Worm (Caenorhabditis elegans) whole organism, L4 larva: ENCODE measurements around the gene str-261.
A peak's percentile ranks its signal among the peaks of the same experiment; 100 is the strongest.

Experiments
- D1046.2 ChIP-seq: fragments of 200-800 bp; sonication (Bioruptor generic); IDR thresholded peaks from 2 replicates; pipeline ENCODE4 v1.3.6; 2022; ENCODE audit warnings: missing genetic modification characterization, missing compliant biosample characterization
- F44E2.7 ChIP-seq: fragments of 200-800 bp; sonication (Bioruptor generic); IDR thresholded peaks from 2 replicates; pipeline ENCODE4 v2.1.2; 2022; ENCODE audit warnings: missing genetic modification characterization, missing compliant biosample characterization
- F49E8.2 ChIP-seq: sonication (generic microtip); optimal IDR thresholded peaks from 2 replicates; lab custom pipeline; 2016; ENCODE audit warnings: missing compliant biosample characterization, mild to moderate bottlenecking, missing genetic modification characterization, borderline replicate concordance
- R02D3.7 ChIP-seq: fragments of 150-350 bp; sonication (generic microtip); optimal IDR thresholded peaks from 3 replicates; lab custom pipeline; 2014; ENCODE audit warnings: missing biosample characterization, missing genetic modification characterization
- T20F7.1 ChIP-seq: fragments of 200-800 bp; sonication (Bioruptor generic); optimal IDR thresholded peaks from 2 replicates; lab custom pipeline; 2018; ENCODE audit warnings: mild to moderate bottlenecking, missing genetic modification characterization, missing compliant biosample characterization
- T26A8.4 ChIP-seq: fragments of 200-800 bp; sonication (Bioruptor generic); IDR thresholded peaks from 2 replicates; pipeline ENCODE4 v1.3.6; 2022; ENCODE audit warnings: missing genetic modification characterization, missing compliant biosample characterization
- Y48G9A.11 ChIP-seq: fragments of 200-800 bp; sonication (Bioruptor generic); IDR thresholded peaks from 2 replicates; pipeline ENCODE4 v1.3.6; 2022; ENCODE audit warnings: missing genetic modification reagents, missing genetic modification characterization, missing compliant biosample characterization
- Y5F2A.4 ChIP-seq: fragments of 200-800 bp; sonication (Bioruptor generic); optimal IDR thresholded peaks from 2 replicates; lab custom pipeline; 2018; ENCODE audit warnings: mild to moderate bottlenecking, missing genetic modification characterization, missing compliant biosample characterization
- Y75B8A.6 ChIP-seq: fragments of 200-800 bp; sonication (Bioruptor generic); IDR thresholded peaks from 2 replicates; pipeline ENCODE4 v1.3.6; 2022; ENCODE audit warnings: missing genetic modification reagents, missing genetic modification characterization, missing compliant biosample characterization
- ZK546.5 ChIP-seq, 2 experiments: sonication (generic microtip); optimal IDR thresholded peaks; 2 replicates each; lab custom pipeline; 2017; ENCODE audit warnings: missing biosample characterization in 2 of 2, missing genetic modification characterization in 2 of 2
- aha-1 ChIP-seq: fragments of 150-350 bp; peaks from one replicate; lab custom pipeline; 2014; ENCODE audit warnings: missing biosample characterization, missing genetic modification characterization
- aly-2 ChIP-seq: sonication (generic microtip); optimal IDR thresholded peaks from 2 replicates; lab custom pipeline; 2018; ENCODE audit warnings: missing biosample characterization, missing genetic modification characterization
- arid-1 ChIP-seq: fragments of 200-800 bp; sonication (Bioruptor generic); conservative IDR thresholded peaks from 2 replicates; pipeline ENCODE4 v1.3.6; 2022; ENCODE audit warnings: missing genetic modification reagents, missing genetic modification characterization, missing compliant biosample characterization
- ceh-32 ChIP-seq: sonication (generic microtip); optimal IDR thresholded peaks from 2 replicates; lab custom pipeline; 2016; ENCODE audit warnings: mild to moderate bottlenecking, missing genetic modification characterization, missing compliant biosample characterization; ENCODE audit not compliant: poor library complexity
- ceh-44 ChIP-seq: fragments of 200-800 bp; sonication (Bioruptor generic); IDR thresholded peaks from 2 replicates; pipeline ENCODE4 v1.3.6; 2022; ENCODE audit warnings: missing genetic modification reagents, missing genetic modification characterization, missing compliant biosample characterization
- ceh-62 ChIP-seq: sonication (generic microtip); optimal IDR thresholded peaks from 2 replicates; lab custom pipeline; 2017; ENCODE audit warnings: missing biosample characterization, missing genetic modification characterization
- ceh-82 ChIP-seq: sonication (generic microtip); optimal IDR thresholded peaks from 2 replicates; lab custom pipeline; 2017; ENCODE audit warnings: missing biosample characterization, missing genetic modification characterization
- cey-2 ChIP-seq: sonication (generic microtip); optimal IDR thresholded peaks from 3 replicates; lab custom pipeline; 2017; ENCODE audit warnings: missing genetic modification characterization, mild to moderate bottlenecking, missing compliant biosample characterization, antibody characterized with exemption, borderline replicate concordance; ENCODE audit not compliant: insufficient read depth
- daf-12 ChIP-seq: fragments of 150-350 bp; optimal IDR thresholded peaks from 2 replicates; lab custom pipeline; 2014; ENCODE audit warnings: missing biosample characterization, missing genetic modification reagents, missing genetic modification characterization
- daf-16 ChIP-seq, 3 experiments: sonication (generic microtip); optimal IDR thresholded peaks; 2 replicates each; lab custom pipeline; 2016 to 2017; ENCODE audit warnings: missing genetic modification characterization in 3 of 3, missing genetic modification reagents in 3 of 3, mild to moderate bottlenecking in 2 of 3, missing compliant biosample characterization in 2 of 3, missing biosample characterization in 1 of 3, moderate library complexity in 1 of 3
- daf-19 ChIP-seq: fragments of 200-800 bp; sonication (Bioruptor generic); conservative IDR thresholded peaks from 2 replicates; pipeline ENCODE4 v1.3.6; 2022; ENCODE audit warnings: missing genetic modification characterization, missing compliant biosample characterization
- dve-1 ChIP-seq: sonication (generic microtip); optimal IDR thresholded peaks from 2 replicates; lab custom pipeline; 2017; ENCODE audit warnings: antibody characterized with exemption, mild to moderate bottlenecking, missing genetic modification characterization, missing compliant biosample characterization; ENCODE audit not compliant: insufficient read depth
- egl-27 ChIP-seq: sonication (generic microtip); optimal IDR thresholded peaks from 3 replicates; lab custom pipeline; 2017; ENCODE audit warnings: missing biosample characterization, missing genetic modification reagents, missing genetic modification characterization
- egl-43 ChIP-seq: fragments of 200-800 bp; sonication (Bioruptor generic); IDR thresholded peaks from 2 replicates; pipeline ENCODE4 v1.3.6; 2022; ENCODE audit warnings: missing genetic modification reagents, missing genetic modification characterization, missing compliant biosample characterization
- gei-8 ChIP-seq: fragments of 200-800 bp; sonication (Bioruptor generic); optimal IDR thresholded peaks from 2 replicates; lab custom pipeline; 2018; ENCODE audit warnings: mild to moderate bottlenecking, missing genetic modification characterization, missing compliant biosample characterization
- hif-1 ChIP-seq, 2 experiments: sonication (generic microtip); optimal IDR thresholded peaks; 2 replicates each; lab custom pipeline; 2016 to 2017; ENCODE audit warnings: missing compliant biosample characterization in 2 of 2, missing genetic modification characterization in 2 of 2, missing genetic modification reagents in 2 of 2, missing genotype in 2 of 2, mild to moderate bottlenecking in 1 of 2
- hlh-11 ChIP-seq: fragments of 200-800 bp; sonication (Bioruptor generic); optimal IDR thresholded peaks from 2 replicates; lab custom pipeline; 2018; ENCODE audit warnings: mild to moderate bottlenecking, missing genetic modification characterization, missing compliant biosample characterization
- jun-1 ChIP-seq: fragments of 150-350 bp; optimal IDR thresholded peaks from 2 replicates; lab custom pipeline; 2014; ENCODE audit warnings: missing biosample characterization, missing genetic modification reagents, missing genetic modification characterization
- lin-13 ChIP-seq: fragments of 150-350 bp; optimal IDR thresholded peaks from 2 replicates; lab custom pipeline; 2014; ENCODE audit warnings: missing biosample characterization, missing genetic modification reagents, missing genetic modification characterization
- lin-29 ChIP-seq: fragments of 200-800 bp; sonication (Bioruptor generic); IDR thresholded peaks from 2 replicates; pipeline ENCODE4 v1.3.6; 2022; ENCODE audit warnings: missing genetic modification reagents, missing genetic modification characterization, missing compliant biosample characterization
- lin-38 ChIP-seq: fragments of 200-800 bp; sonication (Bioruptor generic); IDR thresholded peaks from 2 replicates; pipeline ENCODE4 v1.3.6; 2022; ENCODE audit warnings: missing genetic modification reagents, missing genetic modification characterization, missing compliant biosample characterization
- madf-5 ChIP-seq, 2 experiments: fragments of 200-800 bp; sonication (Bioruptor generic); IDR thresholded peaks; 2 replicates each; pipeline ENCODE4 v1.3.6; 2022; ENCODE audit warnings: missing compliant biosample characterization in 2 of 2, missing genetic modification characterization in 2 of 2
- madf-9 ChIP-seq: fragments of 200-800 bp; sonication (Bioruptor generic); conservative IDR thresholded peaks from 2 replicates; pipeline ENCODE4 v1.3.6; 2022; ENCODE audit warnings: missing genetic modification reagents, missing genetic modification characterization, missing compliant biosample characterization
- mes-2 ChIP-seq: sonication (generic microtip); optimal IDR thresholded peaks from 2 replicates; lab custom pipeline; 2016; ENCODE audit warnings: missing genotype, mild to moderate bottlenecking, missing genetic modification characterization, missing compliant biosample characterization; ENCODE audit not compliant: poor library complexity, severe bottlenecking
- mxl-3 ChIP-seq: fragments of 200-800 bp; sonication (Bioruptor generic); optimal IDR thresholded peaks from 2 replicates; lab custom pipeline; 2018; ENCODE audit warnings: mild to moderate bottlenecking, missing genetic modification characterization, missing compliant biosample characterization
- nhr-41 ChIP-seq: fragments of 200-800 bp; sonication (Bioruptor generic); IDR thresholded peaks from 2 replicates; pipeline ENCODE4 v1.3.6; 2022; ENCODE audit warnings: missing genetic modification reagents, missing genetic modification characterization, missing compliant biosample characterization
- nhr-77 ChIP-seq: fragments of 150-350 bp; optimal IDR thresholded peaks from 2 replicates; lab custom pipeline; 2014; ENCODE audit warnings: missing biosample characterization, missing genetic modification characterization
- pha-4 ChIP-seq, 2 experiments: fragments of 150-350 bp in 1 of 2; fragments of 200-800 bp in 1 of 2; sonication (Bioruptor generic) in 1 of 2; IDR thresholded peaks in 1 of 2; optimal IDR thresholded peaks in 1 of 2; 2 replicates each; pipeline versions ENCODE4 v1.3.6 to Lab custom; 2014 to 2022; ENCODE audit warnings: missing genetic modification characterization in 2 of 2, missing genetic modification reagents in 2 of 2, missing biosample characterization in 1 of 2, missing compliant biosample characterization in 1 of 2
- php-3 ChIP-seq: fragments of 200-800 bp; sonication (Bioruptor generic); IDR thresholded peaks from 2 replicates; pipeline ENCODE4 v1.3.6; 2022; ENCODE audit warnings: missing genetic modification reagents, missing genetic modification characterization, missing compliant biosample characterization
- rbr-2 ChIP-seq: sonication (generic microtip); optimal IDR thresholded peaks from 2 replicates; lab custom pipeline; 2016; ENCODE audit warnings: missing genotype, missing genetic modification characterization, missing compliant biosample characterization
- saeg-2 ChIP-seq: fragments of 200-800 bp; sonication (Bioruptor generic); IDR thresholded peaks from 2 replicates; pipeline ENCODE4 v1.3.6; 2022; ENCODE audit warnings: missing genetic modification reagents, missing genetic modification characterization, missing compliant biosample characterization
- sdz-12 ChIP-seq: fragments of 200-800 bp; sonication (Bioruptor generic); optimal IDR thresholded peaks from 2 replicates; lab custom pipeline; 2018; ENCODE audit warnings: mild to moderate bottlenecking, missing genetic modification characterization, missing compliant biosample characterization
- snpc-1.2 ChIP-seq: fragments of 200-800 bp; sonication (Bioruptor generic); IDR thresholded peaks from 2 replicates; pipeline ENCODE4 v1.3.6; 2022; ENCODE audit warnings: missing genetic modification reagents, missing genetic modification characterization, missing compliant biosample characterization
- spr-1 ChIP-seq: sonication (generic microtip); optimal IDR thresholded peaks from 2 replicates; lab custom pipeline; 2016; ENCODE audit warnings: mild to moderate bottlenecking, missing genetic modification characterization, missing compliant biosample characterization
- vab-7 ChIP-seq: fragments of 200-800 bp; sonication (Bioruptor generic); IDR thresholded peaks from 2 replicates; pipeline ENCODE4 v1.3.6; 2022; ENCODE audit warnings: missing genetic modification reagents, missing genetic modification characterization, missing compliant biosample characterization
- zfp-2 ChIP-seq: sonication (generic microtip); optimal IDR thresholded peaks from 2 replicates; lab custom pipeline; 2016; ENCODE audit warnings: mild to moderate bottlenecking, missing genetic modification characterization, missing compliant biosample characterization
- zfp-3 ChIP-seq: fragments of 200-800 bp; sonication (Bioruptor generic); conservative IDR thresholded peaks from 2 replicates; pipeline ENCODE4 v1.3.6; 2022; ENCODE audit warnings: missing genetic modification reagents, missing genetic modification characterization, missing compliant biosample characterization

The str-261 gene

DNA sequence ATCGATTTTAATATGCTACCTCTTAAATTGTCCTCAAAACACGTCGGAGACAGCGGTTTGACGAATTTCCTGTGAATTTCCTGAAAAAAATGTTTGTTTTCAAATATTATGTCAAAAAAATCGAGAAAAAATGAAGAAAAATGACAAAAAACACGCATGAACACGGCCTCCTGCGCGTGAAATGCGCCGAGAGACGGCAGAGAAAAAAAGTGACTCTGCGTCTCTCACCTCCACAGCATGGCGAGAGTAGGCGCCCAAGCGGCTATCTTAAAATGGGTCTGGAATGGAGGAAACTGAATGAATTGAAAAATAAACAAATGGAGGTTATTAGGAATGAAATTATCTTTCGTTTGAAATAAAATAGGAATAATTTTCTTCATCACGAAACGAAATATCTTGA, 36.4 kb downstream of the str-261 start (continued):
- no peak for TF ChIP-seq ceh-32 (tag; lab: Kevin White, UChicago)
- TF ChIP-seq lin-13 (GFP tag; lab: Kevin White, UChicago), result peak; percentile 15
- TF ChIP-seq egl-43, result no peak
- no peak for TF ChIP-seq R02D3.7 (tag; lab: Kevin White, UChicago)
- TF ChIP-seq Y5F2A.4 (GFP tag; lab: Kevin White, UChicago), result no peak
- no peak for TF ChIP-seq ZK546.5 (tag; optimal IDR thresholded peaks at IDR 0.05; lab: Kevin White, UChicago)
- peak; percentile 47 for TF ChIP-seq dve-1 (tag; lab: Kevin White, UChicago)
- peak; percentile 71 for TF ChIP-seq rbr-2
- no peak for TF ChIP-seq snpc-1.2
- no peak for TF ChIP-seq arid-1 (GFP tag; lab: Robert Waterston, UW)
- TF ChIP-seq daf-12, result no peak
- no peak for TF ChIP-seq Y75B8A.6

DNA sequence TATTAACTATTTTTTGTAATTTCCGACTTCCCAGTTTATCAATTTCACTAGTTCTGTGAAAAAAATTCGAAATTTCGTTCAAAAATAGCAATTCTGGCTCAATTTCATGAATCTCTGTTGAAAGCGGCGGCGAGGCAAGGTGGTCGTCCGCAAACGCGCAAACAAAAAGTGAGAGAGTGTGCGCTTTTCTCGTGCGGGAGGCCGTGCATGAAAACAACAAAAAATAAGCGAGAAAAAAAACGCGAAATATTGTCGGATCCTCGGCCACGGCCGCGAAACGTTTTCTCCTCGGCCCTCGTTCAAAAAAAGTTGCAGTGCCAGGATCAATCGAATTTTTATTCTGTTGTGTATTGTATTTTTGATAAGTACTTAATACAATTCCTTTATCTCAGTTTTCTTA, 38.4 kb downstream of the str-261 start:
- TF ChIP-seq daf-19 (GFP tag; lab: Robert Waterston, UW), result no peak
- TF ChIP-seq madf-5 (GFP tag; IDR thresholded peaks at IDR 0.05; lab: Robert Waterston, UW), result no peak
- TF ChIP-seq nhr-41 (GFP tag; lab: Robert Waterston, UW), result no peak
- TF ChIP-seq zfp-3 (GFP tag; lab: Robert Waterston, UW), result no peak
- TF ChIP-seq pha-4 (GFP tag; IDR thresholded peaks at IDR 0.05; lab: Robert Waterston, UW), result peak; percentile 62
- TF ChIP-seq pha-4 (tag; optimal IDR thresholded peaks at IDR 0.05; lab: Kevin White, UChicago), result no peak
- no peak for TF ChIP-seq aly-2 (tag; lab: Kevin White, UChicago)
- no peak for TF ChIP-seq F44E2.7 (GFP tag; lab: Robert Waterston, UW)
- TF ChIP-seq snpc-1.2, result no peak
- no peak for TF ChIP-seq D1046.2 (GFP tag; lab: Robert Waterston, UW)
- TF ChIP-seq php-3 (GFP tag; lab: Robert Waterston, UW), result 0 out of 2 replicates have a peak, but pooled peaks have one; percentile 10
- no peak for TF ChIP-seq zfp-2 (tag; lab: Kevin White, UChicago)
- TF ChIP-seq sdz-12 (GFP tag; lab: Kevin White, UChicago), result no peak
- TF ChIP-seq madf-9 (GFP tag; lab: Robert Waterston, UW), result peak; percentile 50; the same call in 1 of the 2 replicates
- peak; percentile 59 for TF ChIP-seq hlh-11 (tag; lab: Kevin White, UChicago)
- TF ChIP-seq mxl-3, result peak; percentile 82
- no peak for TF ChIP-seq aha-1
- TF ChIP-seq egl-27, result no peak
- 0 out of 2 replicates have a peak, but pooled peaks have one; percentile 9 for TF ChIP-seq vab-7 (GFP tag; lab: Robert Waterston, UW)
- no peak for TF ChIP-seq spr-1 (tag; lab: Kevin White, UChicago)
- 0 out of 2 replicates have a peak, but pooled peaks have one; percentile 15 for TF ChIP-seq arid-1 (GFP tag; lab: Robert Waterston, UW)
- TF ChIP-seq mes-2, result peak; percentile 92
- no peak for TF ChIP-seq saeg-2 (GFP tag; lab: Robert Waterston, UW)
- TF ChIP-seq ceh-62 (tag; lab: Kevin White, UChicago), result no peak
- TF ChIP-seq nhr-77 (tag; lab: Kevin White, UChicago), result no peak
- TF ChIP-seq F49E8.2 (tag; lab: Kevin White, UChicago), result no peak
- TF ChIP-seq Y5F2A.4 (GFP tag; lab: Kevin White, UChicago), result no peak
- TF ChIP-seq cey-2 (tag; lab: Kevin White, UChicago), result no peak
- peak in 1 of 2 experiments; percentile 10 for TF ChIP-seq daf-16 (GFP tag; optimal IDR thresholded peaks at IDR 0.05; lab: Kevin White, UChicago)
- peak; percentile 39 for TF ChIP-seq daf-16 (tag; optimal IDR thresholded peaks at IDR 0.05; lab: Kevin White, UChicago)
- TF ChIP-seq T20F7.1 (GFP tag; lab: Kevin White, UChicago), result peak; percentile 53
- TF ChIP-seq ceh-44 (GFP tag; lab: Robert Waterston, UW), result peak; percentile 75; the same call in 1 of the 2 replicates
- no peak for TF ChIP-seq ceh-82 (tag; lab: Kevin White, UChicago)
- no peak for TF ChIP-seq gei-8 (GFP tag; lab: Kevin White, UChicago)
- TF ChIP-seq jun-1 (tag; lab: Kevin White, UChicago), result no peak
- peak; percentile 80 for TF ChIP-seq lin-29
- TF ChIP-seq Y48G9A.11 (GFP tag; lab: Robert Waterston, UW), result peak; percentile 35; the same call in 1 of the 2 replicates
- 0 out of 2 replicates have a peak, but pooled peaks have one; percentile 33 for TF ChIP-seq T26A8.4 (GFP tag; lab: Robert Waterston, UW)
- peak; percentile 89 for TF ChIP-seq lin-38
- peak in 1 of 2 experiments; percentile 67 for TF ChIP-seq hif-1 (tag; optimal IDR thresholded peaks at IDR 0.05; lab: Kevin White, UChicago)
